Fruit fly (Drosophila melanogaster): ENCODE measurements around the gene NitFhit.

NitFhit gene

dm6 chr3L:224004-224951, 20.7 kb downstream of the NitFhit start:
- no peak for TF ChIP-seq Pif1B (GFP tag; optimal IDR thresholded peaks at IDR 0.05)
- TF ChIP-seq CG17806 (tag; optimal IDR thresholded peaks at IDR 0.05), result no peak
- no peak for TF ChIP-seq EcR (GFP tag; optimal IDR thresholded peaks at IDR 0.05)
- TF ChIP-seq Pif1A (GFP tag; optimal IDR thresholded peaks at IDR 0.05), result no peak
- TF ChIP-seq fd96Ca (GFP tag; IDR thresholded peaks at IDR 0.05), result peak; percentile 56; the same call in 2 of the 3 replicates
- no peak for TF ChIP-seq rn (GFP tag; IDR thresholded peaks at IDR 0.05)
- TF ChIP-seq CG12605 (GFP tag; IDR thresholded peaks at IDR 0.05), result peak; percentile 15; the same call in 1 of the 2 replicates
- TF ChIP-seq Ets98B (GFP tag; IDR thresholded peaks at IDR 0.05), result no peak; the same call in 1 of the 2 replicates
- TF ChIP-seq CG8301 (tag; optimal IDR thresholded peaks at IDR 0.05), result no peak
- TF ChIP-seq CG15710 (tag; optimal IDR thresholded peaks at IDR 0.05), result no peak
- no peak for TF ChIP-seq D1 (tag; optimal IDR thresholded peaks at IDR 0.05)
- peak; percentile 58 for TF ChIP-seq CG4496 (GFP tag; IDR thresholded peaks at IDR 0.05)
- peak; percentile 26 for TF ChIP-seq CG8159 (tag; optimal IDR thresholded peaks at IDR 0.05)

- TF ChIP-seq CG8301 (tag; optimal IDR thresholded peaks at IDR 0.05) (no peak), CG9948 (tag; optimal IDR thresholded peaks at IDR 0.05) (no peak), EcR (GFP tag; optimal IDR thresholded peaks at IDR 0.05) (no peak), CG32121 (GFP tag; IDR thresholded peaks at IDR 0.05) (no peak), CG34367 (tag; optimal IDR thresholded peaks at IDR 0.05) (no peak), Pif1A (GFP tag; optimal IDR thresholded peaks at IDR 0.05) (no peak), Pif1B (GFP tag; optimal IDR thresholded peaks at IDR 0.05) (no peak), Snoo (tag; optimal IDR thresholded peaks at IDR 0.05) (no peak), CG8159 (tag; optimal IDR thresholded peaks at IDR 0.05) (no peak), CG10348 (GFP tag; IDR thresholded peaks at IDR 0.05) (no peak), CG14655 (GFP tag; optimal IDR thresholded peaks at IDR 0.05) (no peak), CG13204 (GFP tag; optimal IDR thresholded peaks at IDR 0.05) (no peak), Ets98B (GFP tag; IDR thresholded peaks at IDR 0.05) (no peak), CG15710 (tag; optimal IDR thresholded peaks at IDR 0.05) (no peak), CG12605 (GFP tag; IDR thresholded peaks at IDR 0.05) (no peak), D1 (tag; optimal IDR thresholded peaks at IDR 0.05) (no peak), CG4496 (GFP tag; IDR thresholded peaks at IDR 0.05) (no peak), gl (tag; optimal IDR thresholded peaks at IDR 0.05) (no peak), fd96Ca (GFP tag; IDR thresholded peaks at IDR 0.05) (no peak)
Observed at dm6 chr3L:225120-225519, 21.6 kb downstream of the NitFhit start.

- TF ChIP-seq gl (tag; optimal IDR thresholded peaks at IDR 0.05) (no peak), CG17806 (tag; optimal IDR thresholded peaks at IDR 0.05) (no peak)
Observed at dm6 chr3L:231504-231903, 28.0 kb downstream of the NitFhit start, which contains the start of gene CG42846. TSS of gene CG42846 (minus strand) at chr3L:231604.

- no peak for TF ChIP-seq Pif1A (GFP tag; optimal IDR thresholded peaks at IDR 0.05)
- TF ChIP-seq CG12605 (GFP tag; IDR thresholded peaks at IDR 0.05), result no peak
- TF ChIP-seq CG9948 (tag; optimal IDR thresholded peaks at IDR 0.05), result no peak
Observed at dm6 chr3L:232267-232666, 28.7 kb downstream of the NitFhit start, which contains the start of gene CG34454. TSS of gene CG34454 (minus strand) at chr3L:232350.

dm6 chr3L:233251-233650, 29.7 kb downstream of the NitFhit start, which contains the start of gene CG34453:
TSS of gene CG34453 (minus strand) at chr3L:233351.
- no peak for TF ChIP-seq CG17806 (tag; optimal IDR thresholded peaks at IDR 0.05)
- no peak for TF ChIP-seq gl (tag; optimal IDR thresholded peaks at IDR 0.05)
- TF ChIP-seq rn (GFP tag; IDR thresholded peaks at IDR 0.05), result no peak
- no peak for TF ChIP-seq CG9948 (tag; optimal IDR thresholded peaks at IDR 0.05)

dm6 chr3L:234337-234736, 30.8 kb downstream of the NitFhit start:
- TF ChIP-seq CG34367 (tag; optimal IDR thresholded peaks at IDR 0.05) (no peak), rn (GFP tag; IDR thresholded peaks at IDR 0.05) (no peak), gl (tag; optimal IDR thresholded peaks at IDR 0.05) (no peak), Pif1B (GFP tag; optimal IDR thresholded peaks at IDR 0.05) (no peak), EcR (GFP tag; optimal IDR thresholded peaks at IDR 0.05) (no peak), CG14655 (GFP tag; optimal IDR thresholded peaks at IDR 0.05) (no peak), CG10348 (GFP tag; IDR thresholded peaks at IDR 0.05) (no peak), D1 (tag; optimal IDR thresholded peaks at IDR 0.05) (no peak), Snoo (tag; optimal IDR thresholded peaks at IDR 0.05) (no peak), CG9948 (tag; optimal IDR thresholded peaks at IDR 0.05) (no peak), CG32121 (GFP tag; IDR thresholded peaks at IDR 0.05) (no peak), fd96Ca (GFP tag; IDR thresholded peaks at IDR 0.05) (no peak), Pif1A (GFP tag; optimal IDR thresholded peaks at IDR 0.05) (no peak), Ets98B (GFP tag; IDR thresholded peaks at IDR 0.05) (no peak), CG15710 (tag; optimal IDR thresholded peaks at IDR 0.05) (no peak), CG17806 (tag; optimal IDR thresholded peaks at IDR 0.05) (no peak), CG13204 (GFP tag; optimal IDR thresholded peaks at IDR 0.05) (no peak)
